Worm (Caenorhabditis elegans) whole organism, L4/young adult: ENCODE results near the gene F54E2.5.

Source experiments
- W03F9.2 ChIP-seq: fragments of 150-350 bp; optimal IDR thresholded peaks from 2 replicates; lab custom pipeline; 2014; ENCODE audit warnings: missing biosample characterization, missing genetic modification characterization
- dao-5 ChIP-seq: sonication (generic microtip); optimal IDR thresholded peaks from 2 replicates; lab custom pipeline; 2016; ENCODE audit warnings: missing genotype, missing genetic modification characterization, moderate library complexity, missing compliant biosample characterization
- him-1 ChIP-seq: sonication (generic microtip); optimal IDR thresholded peaks from 2 replicates; lab custom pipeline; 2016; ENCODE audit warnings: missing genotype, missing genetic modification reagents, missing genetic modification characterization, missing compliant biosample characterization

The F54E2.5 gene

ce11 chrV:2815956-2816355 is at the start of gene F54E2.5:
Gene F54E2.5, minus strand, starts transcription at chrV:2816056.
- TF ChIP-seq W03F9.2 (tag; lab: Kevin White, UChicago) = no peak
- no peak for TF ChIP-seq dao-5 (tag; lab: Kevin White, UChicago)
- TF ChIP-seq him-1 (tag; lab: Kevin White, UChicago) = no peak

DNA sequence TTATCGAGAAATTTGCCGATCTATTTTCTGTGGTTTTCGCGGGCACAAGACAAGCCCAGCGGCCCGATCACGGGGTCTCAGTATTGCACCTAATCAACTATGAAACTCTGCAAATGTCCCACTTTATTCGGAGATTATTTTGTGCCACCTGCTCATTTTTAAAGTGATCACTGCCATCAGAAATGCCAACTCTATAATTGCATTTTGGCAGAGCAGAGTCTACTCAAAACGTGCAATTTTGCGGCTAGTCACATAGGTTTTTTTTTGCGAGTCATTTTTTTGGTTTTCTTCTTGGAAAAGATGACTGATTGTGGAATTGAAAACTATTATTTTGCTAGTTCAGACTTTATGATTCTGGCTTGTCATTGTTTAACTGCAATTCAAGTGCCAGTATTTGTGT is 49.0 kb upstream of the F54E2.5 start, which contains the start of gene srh-240:
TSS of gene srh-240 (plus strand) at position 301 of the 400 bp plus-strand sequence.
- TF ChIP-seq W03F9.2 (tag; lab: Kevin White, UChicago) (no peak), him-1 (tag; lab: Kevin White, UChicago) (no peak), dao-5 (tag; lab: Kevin White, UChicago) (no peak)

ce11 chrV:2863033-2863432 is 47.2 kb upstream of the F54E2.5 start, which contains the start of gene srh-272:
Gene srh-272, plus strand, starts transcription at chrV:2863333.
- TF ChIP-seq him-1 (tag; lab: Kevin White, UChicago) = no peak
- TF ChIP-seq dao-5 (tag; lab: Kevin White, UChicago) = no peak
- no peak for TF ChIP-seq W03F9.2 (tag; lab: Kevin White, UChicago)

DNA sequence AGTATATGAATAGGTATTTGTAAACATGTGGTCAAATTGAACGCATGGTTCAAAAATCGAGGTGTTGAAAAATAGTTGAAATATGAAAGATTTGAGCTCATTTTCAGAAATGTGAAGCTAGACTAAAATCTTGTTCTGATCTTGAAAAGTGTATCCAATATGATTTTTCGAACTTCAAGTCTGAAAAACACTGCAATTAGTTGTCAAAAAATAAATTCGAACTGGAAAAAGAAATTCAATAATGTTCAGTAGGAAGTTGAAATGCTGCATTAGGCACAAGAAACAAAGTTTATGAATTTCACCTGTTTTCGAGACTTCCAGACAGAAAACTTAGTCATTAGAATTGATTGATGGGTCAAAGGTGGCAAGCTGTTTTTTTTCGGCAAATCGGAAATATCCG is 45.6 kb upstream of the F54E2.5 start, which contains the start of gene srh-270:
TSS of gene srh-270 (minus strand) at position 101 of the 400 bp plus-strand sequence.
- TF ChIP-seq him-1 (tag; lab: Kevin White, UChicago) (no peak), dao-5 (tag; lab: Kevin White, UChicago) (no peak), W03F9.2 (tag; lab: Kevin White, UChicago) (no peak)

- TF ChIP-seq him-1 (tag; lab: Kevin White, UChicago) (no peak), dao-5 (tag; lab: Kevin White, UChicago) (no peak), W03F9.2 (tag; lab: Kevin White, UChicago) (no peak)
Measured at ce11 chrV:2859738-2860137, 43.9 kb upstream of the F54E2.5 start, which contains the start of gene srj-54. Gene srj-54, minus strand, starts transcription at chrV:2859838.

ce11 chrV:2857842-2858241 is 42.0 kb upstream of the F54E2.5 start, which contains the start of gene srj-55:
Gene srj-55, minus strand, starts transcription at chrV:2857942.
- TF ChIP-seq him-1 (tag; lab: Kevin White, UChicago) = no peak
- no peak for TF ChIP-seq dao-5 (tag; lab: Kevin White, UChicago)
- TF ChIP-seq W03F9.2 (tag; lab: Kevin White, UChicago) = no peak

DNA sequence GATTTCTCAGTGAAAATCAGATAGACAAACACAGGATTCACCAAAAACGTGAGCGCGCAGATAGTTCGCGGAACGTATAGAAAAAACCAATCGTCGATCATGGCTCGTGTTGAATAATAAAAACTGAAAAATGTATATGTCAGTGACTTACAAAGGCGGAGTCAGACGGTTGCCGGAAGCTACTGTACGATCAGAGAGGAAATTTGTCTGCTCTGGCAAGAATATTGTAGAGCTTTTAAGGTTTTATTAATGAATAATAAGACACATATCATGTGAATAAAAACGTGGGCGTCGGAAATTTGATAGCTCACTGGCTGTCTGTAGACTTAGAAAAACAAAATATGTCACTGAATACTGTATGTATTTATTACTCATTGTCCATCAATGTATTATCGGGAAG is 39.6 kb upstream of the F54E2.5 start, which contains the start of gene srj-57:
TSS of gene srj-57 (minus strand) at position 101 of the 400 bp plus-strand sequence.
- TF ChIP-seq him-1 (tag; lab: Kevin White, UChicago) (no peak), W03F9.2 (tag; lab: Kevin White, UChicago) (no peak), dao-5 (tag; lab: Kevin White, UChicago) (no peak)

DNA sequence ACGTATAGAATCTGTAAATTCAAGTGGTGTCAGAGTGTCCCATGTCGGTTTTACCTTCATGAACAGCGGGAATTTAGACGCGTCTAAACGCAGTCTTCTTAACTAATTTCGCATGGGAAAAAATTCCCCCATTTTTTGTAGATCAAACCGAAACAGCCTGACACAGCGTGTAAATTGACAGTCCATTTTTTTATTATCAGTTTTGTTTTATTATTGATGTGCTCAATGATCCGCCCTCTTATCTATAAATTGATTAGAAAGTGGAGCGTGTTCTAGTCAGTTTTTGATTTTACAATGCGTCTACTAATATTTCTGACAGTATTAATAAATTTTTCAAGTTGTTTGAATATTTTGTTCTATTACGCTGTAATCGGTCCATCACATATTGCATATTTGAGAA is 33.2 kb upstream of the F54E2.5 start, which contains the start of gene ugt-53:
TSS of gene ugt-53 (plus strand) at position 273 of the 400 bp plus-strand sequence.
- TF ChIP-seq W03F9.2 (tag; lab: Kevin White, UChicago) = no peak
- no peak for TF ChIP-seq dao-5 (tag; lab: Kevin White, UChicago)
- no peak for TF ChIP-seq him-1 (tag; lab: Kevin White, UChicago)

DNA sequence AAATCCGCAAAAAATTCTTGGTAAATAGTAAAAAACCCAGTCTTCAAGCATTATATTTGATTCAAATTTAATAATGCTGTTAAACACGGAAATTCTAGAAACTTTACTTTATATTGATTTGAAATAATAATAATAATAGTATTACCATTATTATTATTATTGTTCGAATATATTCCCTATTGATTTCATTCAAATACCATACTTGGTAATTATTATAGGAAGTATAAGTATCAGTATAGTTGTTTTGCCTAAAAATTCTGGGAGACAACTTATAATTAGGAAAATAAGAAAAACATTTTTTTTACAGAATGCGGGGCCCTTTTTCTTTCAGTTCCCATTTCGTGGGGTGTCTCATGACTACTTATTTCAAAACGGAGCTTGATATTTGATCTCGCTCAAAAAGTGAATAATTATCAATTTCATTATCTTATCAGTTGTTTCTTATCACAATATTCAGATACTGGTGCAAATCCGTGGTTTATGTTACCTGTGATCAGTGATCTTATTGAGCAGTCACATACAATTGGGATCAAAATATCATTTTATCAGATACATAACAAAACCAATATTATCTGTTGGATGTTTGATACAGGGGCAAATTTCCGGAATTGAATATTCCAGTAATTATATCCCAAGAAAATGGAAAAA is 32.6 kb upstream of the F54E2.5 start, which contains the start of gene srj-49:
TSS of gene srj-49 (minus strand) at position 51 of the 648 bp plus-strand sequence.
- TF ChIP-seq W03F9.2 (tag; lab: Kevin White, UChicago) = no peak
- no peak for TF ChIP-seq him-1 (tag; lab: Kevin White, UChicago)
- no peak for TF ChIP-seq dao-5 (tag; lab: Kevin White, UChicago)

DNA sequence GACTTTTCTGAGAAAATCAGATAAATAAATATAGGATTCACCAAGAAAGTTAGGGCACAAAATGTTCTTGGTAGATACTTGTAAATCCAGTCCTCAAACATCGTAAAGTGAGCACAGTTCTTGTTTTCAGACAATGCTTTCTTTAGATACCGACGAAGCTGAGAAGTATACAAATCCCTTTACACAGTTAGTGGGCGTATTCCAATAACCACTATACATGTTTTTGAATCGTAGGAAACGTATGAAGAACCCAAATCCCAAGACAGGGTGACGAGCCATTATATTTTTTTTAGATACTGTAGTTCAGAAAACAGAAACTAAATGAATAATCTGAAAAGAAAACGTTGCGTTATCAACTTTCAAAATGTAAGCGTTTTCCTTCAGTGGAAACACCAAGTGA is 29.9 kb upstream of the F54E2.5 start, which contains the start of gene srj-44:
TSS of gene srj-44 (minus strand) at position 101 of the 400 bp plus-strand sequence.
- TF ChIP-seq dao-5 (tag; lab: Kevin White, UChicago) (no peak), him-1 (tag; lab: Kevin White, UChicago) (no peak), W03F9.2 (tag; lab: Kevin White, UChicago) (no peak)

DNA sequence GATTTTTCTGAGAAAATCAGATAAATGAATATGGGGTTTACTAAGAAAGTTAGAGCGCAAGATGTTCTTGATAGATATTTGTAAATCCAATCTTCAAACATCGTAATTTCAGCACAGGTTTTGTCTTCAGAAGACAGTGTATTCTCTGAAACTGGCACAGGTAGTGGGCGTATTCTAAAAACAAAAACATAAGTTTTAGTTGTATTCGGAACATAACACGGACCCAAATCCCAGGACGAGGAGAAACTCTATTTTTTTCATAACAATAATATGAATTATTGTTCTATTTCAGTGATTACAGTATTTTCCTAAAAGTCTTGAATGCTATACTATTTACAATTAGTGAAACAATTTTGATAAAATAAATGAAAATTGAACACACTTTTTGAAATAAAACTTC is 20.6 kb upstream of the F54E2.5 start, which contains the start of gene srj-45:
TSS of gene srj-45 (minus strand) at position 101 of the 400 bp plus-strand sequence.
- no peak for TF ChIP-seq W03F9.2 (tag; lab: Kevin White, UChicago)
- TF ChIP-seq him-1 (tag; lab: Kevin White, UChicago) = no peak
- TF ChIP-seq dao-5 (tag; lab: Kevin White, UChicago) = no peak

ce11 chrV:2832666-2833065 is 16.8 kb upstream of the F54E2.5 start, which contains the start of gene srj-50:
Gene srj-50, plus strand, starts transcription at chrV:2832966.
- TF ChIP-seq W03F9.2 (tag; lab: Kevin White, UChicago) = no peak
- no peak for TF ChIP-seq dao-5 (tag; lab: Kevin White, UChicago)
- no peak for TF ChIP-seq him-1 (tag; lab: Kevin White, UChicago)

- no peak for TF ChIP-seq him-1 (tag; lab: Kevin White, UChicago)
- TF ChIP-seq W03F9.2 (tag; lab: Kevin White, UChicago) = no peak
- no peak for TF ChIP-seq dao-5 (tag; lab: Kevin White, UChicago)
Measured at ce11 chrV:2830817-2831216, 15.0 kb upstream of the F54E2.5 start, which contains the start of gene srw-2. Gene srw-2, plus strand, starts transcription at chrV:2830878.
